Worm (Caenorhabditis elegans) whole organism, L1 larva: ENCODE data around the gene pept-1.
A peak's percentile ranks its signal among the peaks of the same experiment; 100 is the strongest.

Experiments used
- C04F5.9 ChIP-seq: sonication (generic microtip); optimal IDR thresholded peaks from 2 replicates; lab custom pipeline; 2016; ENCODE audit warnings: missing genetic modification characterization, missing compliant biosample characterization
- C16A3.4 ChIP-seq: fragments of 150-350 bp; optimal IDR thresholded peaks from 2 replicates; lab custom pipeline; 2014; ENCODE audit warnings: missing biosample characterization, missing genetic modification characterization
- alr-1 ChIP-seq: fragments of 200-800 bp; sonication (Bioruptor generic); optimal IDR thresholded peaks from 2 replicates; lab custom pipeline; 2018; ENCODE audit warnings: borderline replicate concordance, mild to moderate bottlenecking, missing genetic modification characterization, missing compliant biosample characterization
- aly-2 ChIP-seq: fragments of 150-350 bp; optimal IDR thresholded peaks from 2 replicates; lab custom pipeline; 2014; ENCODE audit warnings: missing biosample characterization, missing genetic modification characterization
- ceh-82 ChIP-seq, 3 experiments: fragments of 150-350 bp in 1 of 3; sonication (generic microtip) in 2 of 3; optimal IDR thresholded peaks; 2 replicates each; lab custom pipeline; 2014 to 2017; ENCODE audit warnings: missing biosample characterization in 3 of 3, missing genetic modification characterization in 3 of 3
- ces-1 ChIP-seq: fragments of 150-350 bp; optimal IDR thresholded peaks from 2 replicates; lab custom pipeline; 2014; ENCODE audit warnings: missing biosample characterization, missing genetic modification reagents, missing genetic modification characterization
- dpl-1 ChIP-seq, 3 experiments: fragments of 150-350 bp in 2 of 3; sonication (generic microtip) in 1 of 3; optimal IDR thresholded peaks; 2 replicates each; lab custom pipeline; 2014 to 2017; ENCODE audit warnings: missing biosample characterization in 3 of 3, missing genetic modification characterization in 3 of 3, missing genetic modification reagents in 3 of 3
- efl-1 ChIP-seq, 4 experiments: fragments of 150-350 bp; optimal IDR thresholded peaks in 3 of 4; peaks in 1 of 4; 1 replicate in 1 of 4; 2 replicates in 3 of 4; lab custom pipeline; 2014; ENCODE audit warnings: missing biosample characterization in 2 of 4, missing genetic modification characterization in 2 of 4, missing genetic modification reagents in 2 of 4
- egl-13 ChIP-seq: sonication (generic microtip); optimal IDR thresholded peaks from 2 replicates; lab custom pipeline; 2016; ENCODE audit warnings: missing genotype, missing genetic modification reagents, missing genetic modification characterization, missing compliant biosample characterization
- egl-27 ChIP-seq, 2 experiments: fragments of 150-350 bp in 1 of 2; sonication (generic microtip); optimal IDR thresholded peaks; 3 replicates each; lab custom pipeline; 2017 to 2018; ENCODE audit warnings: missing biosample characterization in 2 of 2, missing genetic modification characterization in 2 of 2, missing genetic modification reagents in 2 of 2
- elt-2 ChIP-seq: sonication (generic microtip); optimal IDR thresholded peaks from 2 replicates; lab custom pipeline; 2016; ENCODE audit warnings: missing genetic modification characterization, mild to moderate bottlenecking, inconsistent platforms, missing compliant biosample characterization, missing genetic modification reagents
- elt-3 ChIP-seq, 6 experiments: fragments of 150-350 bp in 1 of 6; sonication (generic microtip); optimal IDR thresholded peaks; 2 replicates each; lab custom pipeline; 2017 to 2018; ENCODE audit warnings: missing biosample characterization in 6 of 6, missing genetic modification characterization in 6 of 6, inconsistent platforms in 1 of 6
- fkh-10 ChIP-seq: sonication (generic microtip); optimal IDR thresholded peaks from 2 replicates; lab custom pipeline; 2017; ENCODE audit warnings: missing biosample characterization, missing genetic modification reagents, missing genetic modification characterization
- grh-1 ChIP-seq: fragments of 200-800 bp; sonication (Bioruptor generic); IDR thresholded peaks from 2 replicates; pipeline ENCODE4 v1.3.6; 2022; ENCODE audit warnings: missing genetic modification reagents, missing genetic modification characterization, missing compliant biosample characterization
- hlh-17 ChIP-seq: fragments of 200-800 bp; sonication (Bioruptor generic); optimal IDR thresholded peaks from 2 replicates; lab custom pipeline; 2018; ENCODE audit warnings: missing genetic modification characterization, mild to moderate bottlenecking, missing compliant biosample characterization, moderate library complexity, borderline replicate concordance
- hpl-2 ChIP-seq: fragments of 150-350 bp; optimal IDR thresholded peaks from 2 replicates; lab custom pipeline; 2014; ENCODE audit warnings: missing biosample characterization, missing genetic modification reagents, missing genetic modification characterization
- jun-1 ChIP-seq: fragments of 150-350 bp; optimal IDR thresholded peaks from 2 replicates; lab custom pipeline; 2014; ENCODE audit warnings: missing biosample characterization, missing genetic modification reagents, missing genetic modification characterization
- lin-15B ChIP-seq: fragments of 150-350 bp; sonication (generic microtip); optimal IDR thresholded peaks from 3 replicates; lab custom pipeline; 2014; ENCODE audit warnings: missing biosample characterization, missing genetic modification characterization
- lsy-2 ChIP-seq, 2 experiments: fragments of 150-350 bp; optimal IDR thresholded peaks; 2 replicates each; lab custom pipeline; 2014; ENCODE audit warnings: missing biosample characterization in 2 of 2, missing genetic modification characterization in 2 of 2
- mdl-1 ChIP-seq, 2 experiments: fragments of 150-350 bp; optimal IDR thresholded peaks; 2 replicates each; lab custom pipeline; 2014 to 2017; ENCODE audit warnings: missing biosample characterization in 2 of 2, missing genetic modification characterization in 2 of 2, inconsistent platforms in 1 of 2
- nhr-11 ChIP-seq: fragments of 150-350 bp; optimal IDR thresholded peaks from 2 replicates; lab custom pipeline; 2014; ENCODE audit warnings: missing biosample characterization, missing genetic modification characterization
- nhr-20 ChIP-seq: sonication (generic microtip); optimal IDR thresholded peaks from 2 replicates; lab custom pipeline; 2016; ENCODE audit warnings: mild to moderate bottlenecking, missing genetic modification characterization, missing compliant biosample characterization
- nhr-76 ChIP-seq: sonication (generic microtip); optimal IDR thresholded peaks from 2 replicates; lab custom pipeline; 2017; ENCODE audit warnings: missing biosample characterization, missing genetic modification characterization
- nhr-77 ChIP-seq: fragments of 150-350 bp; optimal IDR thresholded peaks from 2 replicates; lab custom pipeline; 2014; ENCODE audit warnings: missing biosample characterization, missing genetic modification characterization
- pag-3 ChIP-seq: sonication (generic microtip); optimal IDR thresholded peaks from 2 replicates; lab custom pipeline; 2017; ENCODE audit warnings: missing genetic modification characterization, mild to moderate bottlenecking, missing compliant biosample characterization, antibody characterized with exemption, borderline replicate concordance; ENCODE audit not compliant: insufficient read depth
- pqm-1 ChIP-seq: sonication (generic microtip); optimal IDR thresholded peaks from 3 replicates; lab custom pipeline; 2017; ENCODE audit warnings: missing biosample characterization, missing genetic modification characterization
- rnt-1 ChIP-seq: sonication (generic microtip); optimal IDR thresholded peaks from 2 replicates; lab custom pipeline; 2016; ENCODE audit warnings: mild to moderate bottlenecking, missing genetic modification characterization, moderate library complexity, missing compliant biosample characterization
- unc-86 ChIP-seq: sonication (generic microtip); optimal IDR thresholded peaks from 2 replicates; lab custom pipeline; 2016; ENCODE audit warnings: missing genetic modification characterization, missing compliant biosample characterization
- zag-1 ChIP-seq: fragments of 150-350 bp; optimal IDR thresholded peaks from 2 replicates; lab custom pipeline; 2014; ENCODE audit warnings: missing biosample characterization, missing genetic modification characterization

The pept-1 gene

ce11 chrX:6460123-6460522, 3.5 kb downstream of the pept-1 start (continued):
- no peak for TF ChIP-seq fkh-10 (GFP tag; lab: Kevin White, UChicago)

- no peak for TF ChIP-seq aly-2 (tag; lab: Kevin White, UChicago)
- TF ChIP-seq egl-27 (tag; optimal IDR thresholded peaks at IDR 0.05; lab: Kevin White, UChicago) = no peak
- no peak for TF ChIP-seq zag-1 (tag; lab: Kevin White, UChicago)
- TF ChIP-seq elt-3 (tag; optimal IDR thresholded peaks at IDR 0.05; lab: Kevin White, UChicago) = no peak
- TF ChIP-seq dpl-1 (GFP tag; optimal IDR thresholded peaks at IDR 0.05; lab: Kevin White, UChicago) = no peak
- TF ChIP-seq rnt-1 (tag; lab: Kevin White, UChicago) = no peak
- TF ChIP-seq nhr-77 (tag; lab: Kevin White, UChicago) = no peak
- no peak for TF ChIP-seq hpl-2 (GFP tag; lab: Kevin White, UChicago)
- TF ChIP-seq, all 84 proteins: peak for 0
These were observed 5.1 kb downstream of the pept-1 start, which contains the start of gene K04E7.1 for ce11 chrX:6461729-6462128. K04E7.1 (plus strand) TSS chrX:6462029.

- TF ChIP-seq zag-1 (tag; lab: Kevin White, UChicago) (no peak), efl-1 (optimal IDR thresholded peaks at IDR 0.05; lab: Kevin White, UChicago) (no peak), efl-1 (GFP tag; optimal IDR thresholded peaks at IDR 0.05 in 1 of 2; lab: Kevin White, UChicago) (peak in 1 of 2 experiments; percentile 88)
These were observed 5.8 kb downstream of the pept-1 start for ce11 chrX:6462479-6462878.

- TF ChIP-seq nhr-11 (no peak), elt-2 (tag; lab: Kevin White, UChicago) (peak; percentile 72), C04F5.9 (tag; lab: Kevin White, UChicago) (no peak), nhr-76 (tag; lab: Kevin White, UChicago) (no peak), lin-15B (tag; lab: Kevin White, UChicago) (no peak), ceh-82 (tag; optimal IDR thresholded peaks at IDR 0.05; lab: Kevin White, UChicago) (no peak), nhr-20 (tag; lab: Kevin White, UChicago) (no peak), hlh-17 (GFP tag; lab: Kevin White, UChicago) (no peak)
- TF ChIP-seq, all 84 proteins: peak for 1
These were observed 6.4 kb downstream of the pept-1 start, which contains the start of gene C15B12.2 for ce11 chrX:6462995-6463462. C15B12.2 (plus strand) TSS chrX:6463412.

- TF ChIP-seq nhr-20 (tag; lab: Kevin White, UChicago) (no peak), jun-1 (tag; lab: Kevin White, UChicago) (no peak), pqm-1 (tag; lab: Kevin White, UChicago) (no peak), C16A3.4 (no peak), egl-13 (tag; lab: Kevin White, UChicago) (no peak), alr-1 (tag; lab: Kevin White, UChicago) (no peak), ces-1 (GFP tag; lab: Kevin White, UChicago) (no peak), efl-1 (optimal IDR thresholded peaks at IDR 0.05; lab: Kevin White, UChicago) (no peak), efl-1 (GFP tag; optimal IDR thresholded peaks at IDR 0.05 in 1 of 2; lab: Kevin White, UChicago) (no peak), lsy-2 (tag; optimal IDR thresholded peaks at IDR 0.05; lab: Kevin White, UChicago) (no peak), unc-86 (tag; lab: Kevin White, UChicago) (no peak), lin-15B (tag; lab: Kevin White, UChicago) (no peak), fkh-10 (GFP tag; lab: Kevin White, UChicago) (no peak), mdl-1 (tag; optimal IDR thresholded peaks at IDR 0.05; lab: Kevin White, UChicago) (no peak), C04F5.9 (tag; lab: Kevin White, UChicago) (no peak), dpl-1 (GFP tag; optimal IDR thresholded peaks at IDR 0.05; lab: Kevin White, UChicago) (no peak), pag-3 (no peak), grh-1 (GFP tag; lab: Robert Waterston, UW) (no peak), elt-3 (tag; optimal IDR thresholded peaks at IDR 0.05; lab: Kevin White, UChicago) (no peak)
These were observed 10.8 kb downstream of the pept-1 start, which contains the start of gene C15B12.3 for ce11 chrX:6467462-6467861. C15B12.3 (minus strand) TSS chrX:6467562.
